Worm (Caenorhabditis elegans) whole organism, L4/young adult: ENCODE measurements around the gene ins-15.

Source experiments
- W03F9.2 ChIP-seq: fragments of 150-350 bp; optimal IDR thresholded peaks from 2 replicates; lab custom pipeline; 2014; ENCODE audit warnings: missing biosample characterization, missing genetic modification characterization
- dao-5 ChIP-seq: sonication (generic microtip); optimal IDR thresholded peaks from 2 replicates; lab custom pipeline; 2016; ENCODE audit warnings: missing genotype, missing genetic modification characterization, moderate library complexity, missing compliant biosample characterization
- him-1 ChIP-seq: sonication (generic microtip); optimal IDR thresholded peaks from 2 replicates; lab custom pipeline; 2016; ENCODE audit warnings: missing genotype, missing genetic modification reagents, missing genetic modification characterization, missing compliant biosample characterization

- TF ChIP-seq him-1 = peak; percentile 12
- TF ChIP-seq dao-5 (tag; lab: Kevin White, UChicago) = no peak
- TF ChIP-seq W03F9.2 (tag; lab: Kevin White, UChicago) = no peak
Observed at ce11 chrII:6741428-6741827, 3.1 kb downstream of the ins-15 start, which contains the start of gene exos-8.
